Fruit fly (Drosophila melanogaster): ENCODE results near the gene pes.
A peak's percentile ranks its signal among the peaks of the same experiment; 100 is the strongest.

pes gene

DNA sequence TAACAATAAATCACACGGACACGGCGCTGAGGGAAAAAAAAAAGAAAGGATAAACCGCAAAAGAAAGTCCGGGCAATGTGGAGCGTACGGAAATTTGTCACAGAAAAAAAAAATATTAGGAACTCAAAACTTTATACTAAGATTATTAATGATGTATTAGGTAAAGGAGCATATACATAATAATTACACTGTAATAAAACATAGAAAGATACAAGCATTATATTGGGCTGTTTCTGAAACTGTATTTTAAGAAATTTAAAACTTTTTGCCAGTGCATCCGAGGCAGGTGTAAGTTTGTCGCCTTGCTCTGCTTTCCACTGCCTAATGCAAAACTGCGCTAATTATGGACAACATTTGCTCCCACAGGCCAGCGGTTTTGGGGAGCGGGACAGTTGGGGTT lies 48.9 kb downstream of the pes start (continued):
- TF ChIP-seq CG7368 (GFP tag; optimal IDR thresholded peaks at IDR 0.05) (no peak), CG15336 (GFP tag; IDR thresholded peaks at IDR 0.05) (peak; percentile 78), net (GFP tag; optimal IDR thresholded peaks at IDR 0.05) (peak; percentile 34), CG32006 (GFP tag; optimal IDR thresholded peaks at IDR 0.05) (peak; percentile 60), Smox (GFP tag; optimal IDR thresholded peaks at IDR 0.05) (no peak), acj6 (GFP tag; optimal IDR thresholded peaks at IDR 0.05) (peak; percentile 14), CG4318 (GFP tag; optimal IDR thresholded peaks at IDR 0.05) (peak; percentile 22), CG16779 (tag; optimal IDR thresholded peaks at IDR 0.05) (no peak), CG8632 (GFP tag; optimal IDR thresholded peaks at IDR 0.05) (no peak), vri (GFP tag; optimal IDR thresholded peaks at IDR 0.05) (no peak), fd85E (GFP tag; optimal IDR thresholded peaks at IDR 0.05) (no peak), Blimp-1 (GFP tag; optimal IDR thresholded peaks at IDR 0.05) (no peak)

DNA sequence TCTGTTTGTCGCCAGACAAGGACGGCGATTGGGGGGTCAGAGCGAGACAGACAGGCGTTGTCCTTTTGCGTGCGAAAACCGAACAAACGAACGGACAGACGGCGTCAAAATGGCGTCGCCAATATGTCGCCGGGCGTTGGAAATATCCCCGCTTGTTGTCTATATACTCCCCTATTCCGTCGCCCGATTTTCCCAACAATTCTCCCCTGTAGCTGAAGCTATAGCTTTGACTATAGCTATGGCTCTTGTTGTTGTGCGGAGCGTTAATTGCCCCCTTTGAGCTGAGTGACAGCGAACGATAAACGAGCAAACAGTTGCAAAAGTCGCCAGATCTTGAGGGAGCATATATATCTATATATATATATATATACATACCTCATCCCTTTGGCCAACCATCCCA lies 49.8 kb downstream of the pes start:
- TF ChIP-seq CG32006 (GFP tag; optimal IDR thresholded peaks at IDR 0.05): no peak
- no peak for TF ChIP-seq Ets96B (tag; optimal IDR thresholded peaks at IDR 0.05)
- TF ChIP-seq CG1621 (tag; optimal IDR thresholded peaks at IDR 0.05): no peak
- peak; percentile 13 for TF ChIP-seq Eip78C (GFP tag)
- TF ChIP-seq CG8319 (GFP tag; optimal IDR thresholded peaks at IDR 0.05): no peak
- TF ChIP-seq Ets21C (GFP tag; optimal IDR thresholded peaks at IDR 0.05): no peak

DNA sequence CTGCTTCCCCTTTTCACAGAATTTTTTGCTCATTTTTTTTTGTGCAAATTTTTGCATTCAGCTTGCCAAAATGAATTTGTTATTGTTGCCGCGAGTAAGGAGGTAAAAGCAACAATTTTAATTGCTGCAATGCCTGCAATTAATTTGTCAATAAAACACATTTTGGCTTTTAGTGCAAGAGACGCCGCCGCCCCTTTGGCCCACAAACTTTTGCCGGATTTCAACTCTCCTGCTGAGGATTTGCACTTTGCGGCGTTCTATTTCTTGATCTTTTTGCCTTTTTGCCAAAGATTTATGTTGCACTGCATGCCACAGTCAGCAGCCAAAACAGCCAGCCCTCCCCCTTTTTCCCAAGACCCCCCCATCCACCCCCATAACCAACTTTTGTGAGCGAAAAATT lies 51.1 kb downstream of the pes start:
- TF ChIP-seq acj6 (GFP tag; optimal IDR thresholded peaks at IDR 0.05) (no peak), CG6854 (GFP tag; optimal IDR thresholded peaks at IDR 0.05) (no peak), CG6163 (GFP tag; IDR thresholded peaks at IDR 0.05) (no peak), Sox102F (GFP tag; optimal IDR thresholded peaks at IDR 0.05) (no peak)

DNA sequence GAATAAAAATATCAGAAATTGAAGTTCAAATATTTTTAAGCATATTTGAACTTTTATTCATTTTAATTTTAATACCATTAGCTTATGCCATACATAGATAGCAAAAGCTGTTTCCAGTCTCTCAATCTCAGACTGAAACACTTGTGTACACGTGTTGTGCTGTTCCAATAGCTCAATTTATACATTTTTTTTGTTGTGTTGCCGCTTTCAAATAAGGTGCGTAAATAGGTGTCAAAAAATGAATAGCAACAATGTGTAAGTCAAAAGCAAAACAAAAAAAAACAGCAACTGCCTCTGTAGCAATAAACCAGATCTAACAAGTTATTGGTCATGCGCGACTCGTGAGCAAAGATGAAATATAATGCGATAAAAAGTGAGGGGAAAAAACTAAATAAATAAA lies 52.0 kb downstream of the pes start:
- TF ChIP-seq CG9139 (GFP tag; optimal IDR thresholded peaks at IDR 0.05) (no peak), fkh (GFP tag; optimal IDR thresholded peaks at IDR 0.05) (peak; percentile 51)

DNA sequence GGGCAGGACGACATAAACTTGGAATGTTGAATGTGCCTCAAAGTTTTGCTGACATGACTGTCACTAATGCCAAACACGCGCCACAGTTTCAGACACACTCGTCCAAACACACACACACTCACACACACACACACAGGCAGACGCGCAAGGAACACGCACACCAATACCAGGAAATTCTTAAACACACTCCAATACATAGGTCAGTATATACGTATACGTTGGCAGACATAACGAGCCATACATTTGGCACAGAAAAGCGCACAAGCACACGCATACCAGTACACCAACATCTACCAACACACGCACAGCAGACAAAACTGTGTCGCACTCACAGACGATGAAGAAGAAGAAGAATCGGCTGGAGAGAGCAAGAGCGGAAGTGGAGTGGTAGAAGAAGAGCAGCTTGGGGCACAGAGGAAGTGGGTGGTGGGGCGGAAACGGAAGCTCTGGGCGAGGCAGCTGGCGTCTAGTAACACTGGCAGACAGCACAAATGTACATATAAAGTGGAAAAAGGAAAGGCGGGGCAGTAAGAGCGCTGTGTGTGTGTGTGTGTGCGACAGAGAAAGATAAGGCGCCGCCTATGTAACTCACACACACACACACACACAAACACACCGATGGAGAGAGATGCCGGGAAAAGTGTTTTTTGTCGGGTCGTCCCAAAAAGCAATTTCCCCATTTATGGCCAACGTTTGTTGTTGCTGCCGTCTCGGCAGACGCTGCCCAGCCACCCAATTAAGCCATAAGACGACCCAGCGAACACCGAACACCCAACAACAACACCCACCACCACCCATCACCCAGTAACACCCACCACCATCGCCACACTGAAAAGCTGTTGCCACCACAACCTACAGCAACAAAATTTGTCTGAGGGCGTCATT lies 53.3 kb downstream of the pes start:
- TF ChIP-seq CG3919 (GFP tag; optimal IDR thresholded peaks at IDR 0.05) (peak; percentile 11), svp (GFP tag) (no peak), CG8119 (GFP tag; IDR thresholded peaks at IDR 0.05) (0 out of 3 replicates have a peak, but pooled peaks have one; percentile 18), net (GFP tag; optimal IDR thresholded peaks at IDR 0.05) (peak; percentile 1), Eip93F (GFP tag; optimal IDR thresholded peaks at IDR 0.05) (no peak), dac (GFP tag; optimal IDR thresholded peaks at IDR 0.05) (no peak), topi (GFP tag; optimal IDR thresholded peaks at IDR 0.05) (no peak), CG6808 (GFP tag; optimal IDR thresholded peaks at IDR 0.05) (no peak), OdsH (GFP tag; optimal IDR thresholded peaks at IDR 0.05) (no peak), CG1621 (tag; optimal IDR thresholded peaks at IDR 0.05) (no peak), Hr4 (GFP tag; optimal IDR thresholded peaks at IDR 0.05) (no peak), CG34406 (GFP tag; optimal IDR thresholded peaks at IDR 0.05) (no peak), CG11902 (GFP tag; optimal IDR thresholded peaks at IDR 0.05) (no peak), CG8319 (GFP tag; optimal IDR thresholded peaks at IDR 0.05) (no peak), spab (GFP tag; optimal IDR thresholded peaks at IDR 0.05) (no peak), CG6854 (GFP tag; optimal IDR thresholded peaks at IDR 0.05) (no peak), Eip75B (GFP tag; optimal IDR thresholded peaks at IDR 0.05) (no peak), CG9139 (GFP tag; optimal IDR thresholded peaks at IDR 0.05) (no peak), Sox102F (GFP tag; optimal IDR thresholded peaks at IDR 0.05) (no peak), CG6163 (GFP tag; IDR thresholded peaks at IDR 0.05) (0 out of 3 replicates have a peak, but pooled peaks have one; percentile 20), ss (GFP tag; optimal IDR thresholded peaks at IDR 0.05) (peak in 1 of 2 experiments; percentile 44), fkh (GFP tag; optimal IDR thresholded peaks at IDR 0.05) (no peak), CG10669 (GFP tag; optimal IDR thresholded peaks at IDR 0.05) (no peak), Eip78C (GFP tag) (no peak)

Measured in whole organism, prepupa.